Fruit fly (Drosophila melanogaster) whole organism, embryonic: ENCODE data around the gene mil.

Source experiments
- Adf1 ChIP-seq: fragments of 200-800 bp; sonication (Bioruptor generic); IDR thresholded peaks from 2 replicates; pipeline ENCODE4 v1.3.6; 2022; ENCODE audit warnings: missing biosample characterization, missing genetic modification characterization
- Bgb ChIP-seq: fragments of 200-800 bp; sonication (Bioruptor generic); IDR thresholded peaks from 2 replicates; pipeline ENCODE4 v1.3.6; 2022; ENCODE audit warnings: missing biosample characterization, missing genetic modification characterization; ENCODE audit not compliant: partially characterized antibody
- CG11456 ChIP-seq: fragments of 200-800 bp; sonication (Bioruptor generic); IDR thresholded peaks from 3 replicates; pipeline ENCODE4 v1.3.6; 2022; ENCODE audit warnings: missing biosample characterization, missing genetic modification characterization
- CG1233 ChIP-seq: fragments of 200-800 bp; sonication (Bioruptor generic); optimal IDR thresholded peaks from 4 replicates; lab custom pipeline; 2018; ENCODE audit warnings: missing biosample characterization, mild to moderate bottlenecking, missing genetic modification characterization
- CG13775 ChIP-seq: fragments of 200-800 bp; sonication (Bioruptor generic); optimal IDR thresholded peaks from 3 replicates; lab custom pipeline; 2017; ENCODE audit warnings: missing biosample characterization, mild to moderate bottlenecking, missing genetic modification characterization
- CG15514 ChIP-seq: fragments of 200-800 bp; sonication (Bioruptor generic); optimal IDR thresholded peaks from 3 replicates; lab custom pipeline; 2017; ENCODE audit warnings: missing biosample characterization, missing genetic modification characterization, mild to moderate bottlenecking, moderate library complexity, missing genetic modification reagents
- CG1602 ChIP-seq: fragments of 200-800 bp; sonication (Bioruptor generic); optimal IDR thresholded peaks from 3 replicates; lab custom pipeline; 2016; ENCODE audit warnings: missing biosample characterization, missing genetic modification characterization
- CG17359 ChIP-seq: fragments of 200-800 bp; sonication (Bioruptor generic); optimal IDR thresholded peaks from 3 replicates; lab custom pipeline; 2018; ENCODE audit warnings: missing biosample characterization, mild to moderate bottlenecking, missing genetic modification characterization, moderate library complexity
- CG17361 ChIP-seq: fragments of 200-800 bp; sonication (Bioruptor generic); IDR thresholded peaks from 3 replicates; pipeline ENCODE4 v1.3.6; 2022; ENCODE audit warnings: missing biosample characterization, missing genetic modification characterization
- CG17829 ChIP-seq: fragments of 200-800 bp; optimal IDR thresholded peaks from 2 replicates; lab custom pipeline; 2019; ENCODE audit warnings: missing biosample characterization, mild to moderate bottlenecking, missing genetic modification characterization, moderate library complexity
- CG1792 ChIP-seq: fragments of 200-800 bp; sonication (Bioruptor generic); optimal IDR thresholded peaks from 2 replicates; lab custom pipeline; 2016; ENCODE audit warnings: missing biosample characterization, missing genetic modification characterization
- CG18011 ChIP-seq: fragments of 200-800 bp; sonication (Bioruptor generic); optimal IDR thresholded peaks from 2 replicates; lab custom pipeline; 2017; ENCODE audit warnings: missing biosample characterization, missing genetic modification characterization, mild to moderate bottlenecking, moderate library complexity, missing genotype
- CG31365 ChIP-seq: fragments of 200-800 bp; sonication (Bioruptor generic); optimal IDR thresholded peaks from 2 replicates; lab custom pipeline; 2018; ENCODE audit warnings: missing biosample characterization, mild to moderate bottlenecking, missing genetic modification characterization
- CG34224 ChIP-seq: fragments of 200-800 bp; sonication (Bioruptor generic); IDR thresholded peaks from 3 replicates; pipeline ENCODE4 v1.3.6; 2022; ENCODE audit warnings: missing biosample characterization, missing genetic modification characterization; ENCODE audit not compliant: partially characterized antibody
- CG6254 ChIP-seq: fragments of 200-800 bp; sonication (Bioruptor generic); optimal IDR thresholded peaks from 3 replicates; lab custom pipeline; 2017; ENCODE audit warnings: mild to moderate bottlenecking, missing biosample characterization, missing genetic modification reagents, missing genetic modification characterization
- CG6791 ChIP-seq: fragments of 200-800 bp; sonication (Bioruptor generic); IDR thresholded peaks from 3 replicates; pipeline ENCODE4 v1.3.6; 2022; ENCODE audit warnings: missing biosample characterization, missing genetic modification characterization; ENCODE audit not compliant: partially characterized antibody
- CG7271 ChIP-seq: fragments of 200-800 bp; sonication (Bioruptor generic); optimal IDR thresholded peaks from 2 replicates; lab custom pipeline; 2018; ENCODE audit warnings: missing biosample characterization, mild to moderate bottlenecking, missing genetic modification characterization, moderate library complexity
- CG7963 ChIP-seq: fragments of 200-800 bp; sonication (Bioruptor generic); IDR thresholded peaks from 3 replicates; pipeline ENCODE4 v1.3.6; 2022; ENCODE audit warnings: missing biosample characterization, missing genetic modification characterization; ENCODE audit not compliant: partially characterized antibody
- CG8924 ChIP-seq: fragments of 200-800 bp; optimal IDR thresholded peaks from 3 replicates; lab custom pipeline; 2019; ENCODE audit warnings: missing biosample characterization, mild to moderate bottlenecking, missing genetic modification characterization, moderate library complexity
- CG9727 ChIP-seq: fragments of 200-800 bp; sonication (Bioruptor generic); optimal IDR thresholded peaks from 3 replicates; lab custom pipeline; 2017; ENCODE audit warnings: missing biosample characterization, mild to moderate bottlenecking, missing genetic modification characterization
- CHES-1-like ChIP-seq: fragments of 200-800 bp; sonication (Bioruptor generic); optimal IDR thresholded peaks from 2 replicates; lab custom pipeline; 2016; ENCODE audit warnings: missing biosample characterization, missing genetic modification characterization
- Camta ChIP-seq: fragments of 200-800 bp; sonication (Bioruptor generic); optimal IDR thresholded peaks from 2 replicates; lab custom pipeline; 2016; ENCODE audit warnings: missing biosample characterization, missing genetic modification characterization
- Dbx ChIP-seq: fragments of 200-800 bp; sonication (Bioruptor generic); IDR thresholded peaks from 3 replicates; pipeline ENCODE4 v1.3.6; 2022; ENCODE audit warnings: missing biosample characterization, missing genetic modification characterization
- Fer1 ChIP-seq: fragments of 200-800 bp; sonication (Bioruptor generic); optimal IDR thresholded peaks from 2 replicates; lab custom pipeline; 2017; ENCODE audit warnings: missing biosample characterization, mild to moderate bottlenecking, missing genetic modification characterization
- Pdp1 ChIP-seq, 2 experiments: fragments of 200-800 bp; sonication (Bioruptor generic); optimal IDR thresholded peaks; 3 replicates each; lab custom pipeline; 2016; ENCODE audit warnings: missing biosample characterization in 2 of 2, missing genetic modification characterization in 2 of 2, mild to moderate bottlenecking in 1 of 2, moderate library complexity in 1 of 2
- Rx ChIP-seq: fragments of 200-800 bp; sonication (Bioruptor generic); IDR thresholded peaks from 2 replicates; pipeline ENCODE4 v1.3.6; 2022; ENCODE audit warnings: missing biosample characterization, missing genetic modification characterization
- Usf ChIP-seq: fragments of 200-800 bp; sonication (Bioruptor generic); optimal IDR thresholded peaks from 2 replicates; lab custom pipeline; 2017; ENCODE audit warnings: missing genotype, missing biosample characterization, missing genetic modification characterization
- ab ChIP-seq: fragments of 200-800 bp; sonication (Bioruptor generic); optimal IDR thresholded peaks from 2 replicates; lab custom pipeline; 2016; ENCODE audit warnings: missing biosample characterization, missing genetic modification characterization
- az2 ChIP-seq: fragments of 200-800 bp; sonication (Bioruptor generic); optimal IDR thresholded peaks from 3 replicates; lab custom pipeline; 2016; ENCODE audit warnings: missing biosample characterization, missing genetic modification characterization
- bowl ChIP-seq: fragments of 200-800 bp; sonication (Bioruptor generic); IDR thresholded peaks from 2 replicates; pipeline ENCODE4 v1.3.6; 2022; ENCODE audit warnings: missing biosample characterization, missing genetic modification characterization
- bsh ChIP-seq, 2 experiments: fragments of 200-800 bp; sonication (Bioruptor generic); optimal IDR thresholded peaks; 2 replicates each; lab custom pipeline; 2017 to 2018; ENCODE audit warnings: mild to moderate bottlenecking in 2 of 2, missing biosample characterization in 2 of 2, missing genetic modification characterization in 2 of 2, moderate library complexity in 1 of 2
- chm ChIP-seq: fragments of 200-800 bp; sonication (Bioruptor generic); IDR thresholded peaks from 2 replicates; pipeline ENCODE4 v1.3.6; 2022; ENCODE audit warnings: missing biosample characterization, missing genetic modification characterization
- danr ChIP-seq: fragments of 200-800 bp; sonication (Bioruptor generic); IDR thresholded peaks from 2 replicates; pipeline ENCODE4 v1.3.6; 2022; ENCODE audit warnings: missing biosample characterization, missing genetic modification characterization
- dm ChIP-seq: fragments of 200-800 bp; sonication (Bioruptor generic); optimal IDR thresholded peaks from 3 replicates; lab custom pipeline; 2016; ENCODE audit warnings: missing biosample characterization, missing genetic modification characterization
- esg ChIP-seq: fragments of 200-800 bp; sonication (Bioruptor generic); conservative IDR thresholded peaks from 2 replicates; pipeline ENCODE4 v1.3.6; 2022; ENCODE audit warnings: missing biosample characterization, missing genetic modification characterization
- fd64A ChIP-seq: fragments of 200-800 bp; sonication (Bioruptor generic); optimal IDR thresholded peaks from 3 replicates; lab custom pipeline; 2018; ENCODE audit warnings: missing biosample characterization, mild to moderate bottlenecking, missing genetic modification characterization
- gcm ChIP-seq: fragments of 200-800 bp; sonication (Bioruptor generic); optimal IDR thresholded peaks from 2 replicates; lab custom pipeline; 2019; ENCODE audit warnings: missing biosample characterization, mild to moderate bottlenecking, missing genetic modification characterization, moderate library complexity
- inv ChIP-seq: fragments of 200-800 bp; sonication (Bioruptor generic); IDR thresholded peaks from 2 replicates; pipeline ENCODE4 v1.3.6; 2022; ENCODE audit warnings: missing biosample characterization, missing genetic modification characterization; ENCODE audit not compliant: partially characterized antibody
- jumu ChIP-seq: fragments of 200-800 bp; sonication (Bioruptor generic); optimal IDR thresholded peaks from 3 replicates; lab custom pipeline; 2016; ENCODE audit warnings: missing biosample characterization, missing genetic modification characterization
- lmd ChIP-seq: fragments of 200-800 bp; sonication (Bioruptor generic); IDR thresholded peaks from 2 replicates; pipeline ENCODE4 v1.3.6; 2022; ENCODE audit warnings: missing biosample characterization, missing genetic modification characterization
- pho ChIP-seq: fragments of 200-800 bp; sonication (Bioruptor generic); optimal IDR thresholded peaks from 2 replicates; lab custom pipeline; 2016; ENCODE audit warnings: missing biosample characterization, missing genetic modification characterization
- prd ChIP-seq, 3 experiments: fragments of >200 bp in 2 of 3; fragments of 200-800 bp in 1 of 3; sonication (Bioruptor generic) in 1 of 3; optimal IDR thresholded peaks in 2 of 3; IDR thresholded peaks in 1 of 3; 2 replicates in 2 of 3; 3 replicates in 1 of 3; pipeline versions ENCODE4 v1.3.6 to Lab custom; 2017 to 2022; ENCODE audit warnings: missing biosample characterization in 1 of 3, missing genetic modification characterization in 1 of 3
- pros ChIP-seq: fragments of 200-800 bp; sonication (Bioruptor generic); optimal IDR thresholded peaks from 3 replicates; lab custom pipeline; 2019; ENCODE audit warnings: missing biosample characterization, mild to moderate bottlenecking, missing genetic modification characterization, moderate library complexity
- sob ChIP-seq: fragments of 200-800 bp; sonication (Bioruptor generic); IDR thresholded peaks from 2 replicates; pipeline ENCODE4 v1.3.6; 2022; ENCODE audit warnings: missing biosample characterization, missing genetic modification characterization
- ssp ChIP-seq: fragments of 200-800 bp; sonication (Bioruptor generic); IDR thresholded peaks from 2 replicates; pipeline ENCODE4 v1.3.6; 2022; ENCODE audit warnings: missing biosample characterization, missing genetic modification characterization
- ttk ChIP-seq: fragments of 200-800 bp; sonication (Bioruptor generic); IDR thresholded peaks from 2 replicates; pipeline ENCODE4 v2.1.2; 2022; ENCODE audit warnings: missing biosample characterization, missing genetic modification characterization
- zf30C ChIP-seq: fragments of 200-800 bp; sonication (Bioruptor generic); optimal IDR thresholded peaks from 3 replicates; lab custom pipeline; 2018; ENCODE audit warnings: missing biosample characterization, mild to moderate bottlenecking, missing genetic modification characterization

The mil gene

DNA sequence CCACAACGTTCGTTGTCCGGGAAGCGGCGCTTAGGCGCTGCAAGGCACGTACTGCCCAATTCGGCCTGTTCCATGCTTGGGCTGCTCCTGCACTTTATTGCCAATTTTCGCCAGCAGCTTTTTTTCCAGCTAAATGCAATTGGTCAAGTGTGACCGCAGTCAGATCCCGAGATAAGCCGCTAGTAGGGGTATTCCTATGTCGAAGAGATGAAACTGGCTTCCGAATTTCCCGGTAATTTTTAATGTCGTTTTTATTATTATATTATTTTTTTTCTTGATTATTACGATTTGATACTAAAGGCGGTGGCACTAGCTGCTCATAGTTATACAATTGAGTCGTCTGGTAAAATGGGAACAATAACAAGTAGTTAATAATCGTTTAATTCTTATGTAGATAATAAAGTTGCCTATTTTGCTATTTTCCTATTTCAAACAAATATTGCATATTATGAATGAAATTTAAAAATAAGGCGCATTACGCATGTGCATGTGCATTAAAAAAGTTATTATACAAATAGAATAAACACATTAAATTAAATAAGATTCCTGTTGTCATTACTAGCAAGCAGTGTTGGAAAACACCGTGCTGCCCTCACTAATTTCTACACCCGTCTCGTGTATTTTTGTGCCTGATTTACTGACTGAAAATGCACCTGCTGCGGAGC, 4.2 kb downstream of the mil start, which contains the start of the genes CG5003 and mRpS22 (continued):
- peak; percentile 88; the same call in 2 of the 3 replicates for TF ChIP-seq CG17361 (GFP tag; lab: Robert Waterston, UW)
- TF ChIP-seq CG34224 (GFP tag; lab: Robert Waterston, UW), result peak; percentile 6; the same call in 1 of the 3 replicates
- no peak for TF ChIP-seq Rx
- TF ChIP-seq prd (optimal IDR thresholded peaks at IDR 0.05; lab: Kevin White, UChicago), result no peak
- peak; percentile 51; the same call in 1 of the 3 replicates for TF ChIP-seq prd (GFP tag; IDR thresholded peaks at IDR 0.05; lab: Robert Waterston, UW)
- TF ChIP-seq Bgb (GFP tag; lab: Robert Waterston, UW), result 0 out of 2 replicates have a peak, but pooled peaks have one; percentile 37
- TF ChIP-seq pho, result peak; percentile 16
- TF ChIP-seq dm (GFP tag; lab: Kevin White, UChicago), result peak; percentile 12
- no peak for TF ChIP-seq Adf1 (GFP tag; lab: Robert Waterston, UW)
- TF ChIP-seq bsh (GFP tag; optimal IDR thresholded peaks at IDR 0.05; lab: Kevin White, UChicago), result peak in 1 of 2 experiments; percentile 26
- TF ChIP-seq az2 (GFP tag; lab: Kevin White, UChicago), result peak; percentile 58
- no peak for TF ChIP-seq CG7963 (GFP tag; lab: Robert Waterston, UW)
- TF ChIP-seq danr (GFP tag; lab: Robert Waterston, UW), result 0 out of 2 replicates have a peak, but pooled peaks have one; percentile 26
- peak; percentile 34; the same call in 1 of the 2 replicates for TF ChIP-seq chm (GFP tag; lab: Robert Waterston, UW)
- peak; percentile 47 for TF ChIP-seq Fer1 (GFP tag; lab: Kevin White, UChicago)
- TF ChIP-seq CHES-1-like (GFP tag; lab: Kevin White, UChicago), result peak; percentile 11
- 0 out of 2 replicates have a peak, but pooled peaks have one; percentile 30 for TF ChIP-seq inv (GFP tag; lab: Robert Waterston, UW)
- peak; percentile 73 for TF ChIP-seq CG8924 (tag; lab: Kevin White, UChicago)
- TF ChIP-seq Dbx, result peak; percentile 17; the same call in 2 of the 3 replicates
- peak; percentile 13 for TF ChIP-seq CG15514 (GFP tag; lab: Kevin White, UChicago)
- peak; percentile 31 for TF ChIP-seq CG18011 (GFP tag; lab: Kevin White, UChicago)
- TF ChIP-seq CG17359 (tag; lab: Kevin White, UChicago), result peak; percentile 23
- no peak for TF ChIP-seq CG7271 (tag; lab: Kevin White, UChicago)
- no peak for TF ChIP-seq pros (GFP tag; lab: Kevin White, UChicago)
- peak; percentile 74 for TF ChIP-seq sob (GFP tag; lab: Robert Waterston, UW)
- no peak for TF ChIP-seq Usf
- no peak for TF ChIP-seq jumu (GFP tag; lab: Kevin White, UChicago)
- TF ChIP-seq fd64A (GFP tag; lab: Kevin White, UChicago), result no peak
- TF ChIP-seq ssp (GFP tag; lab: Robert Waterston, UW), result peak; percentile 36; the same call in 1 of the 2 replicates
- peak; percentile 25 for TF ChIP-seq CG1602 (GFP tag; lab: Kevin White, UChicago)
- TF ChIP-seq gcm, result no peak
- 0 out of 3 replicates have a peak, but pooled peaks have one; percentile 32 for TF ChIP-seq CG11456 (GFP tag; lab: Robert Waterston, UW)
- peak in 1 of 2 experiments; percentile 32 for TF ChIP-seq Pdp1 (GFP tag; optimal IDR thresholded peaks at IDR 0.05; lab: Kevin White, UChicago)
- peak; percentile 35; the same call in 1 of the 2 replicates for TF ChIP-seq esg (GFP tag; lab: Robert Waterston, UW)
- peak; percentile 59 for TF ChIP-seq CG1233 (GFP tag; lab: Kevin White, UChicago)
- TF ChIP-seq CG13775 (GFP tag; lab: Kevin White, UChicago), result peak; percentile 75
- no peak for TF ChIP-seq CG31365
- no peak; the same call in 1 of the 2 replicates for TF ChIP-seq bowl (GFP tag; lab: Robert Waterston, UW)
- TF ChIP-seq CG6791 (GFP tag; lab: Robert Waterston, UW), result no peak
- TF ChIP-seq CG1792 (GFP tag; lab: Kevin White, UChicago), result no peak
- no peak for TF ChIP-seq Camta (GFP tag; lab: Kevin White, UChicago)
- peak; percentile 74 for TF ChIP-seq CG9727 (GFP tag; lab: Kevin White, UChicago)
- TF ChIP-seq ttk (GFP tag; lab: Robert Waterston, UW), result 0 out of 2 replicates have a peak, but pooled peaks have one; percentile 5
- peak; percentile 24; the same call in 1 of the 2 replicates for TF ChIP-seq lmd (GFP tag; lab: Robert Waterston, UW)
- no peak for TF ChIP-seq CG6254
- TF ChIP-seq CG17829 (tag; lab: Kevin White, UChicago), result peak; percentile 67
- TF ChIP-seq ab, result no peak
- TF ChIP-seq zf30C (GFP tag; lab: Kevin White, UChicago), result no peak
